Fruit fly (Drosophila melanogaster) whole organism, embryonic: ENCODE measurements around the gene nAChRalpha5.

Experiments
- Abd-B ChIP-seq: fragments of 200-800 bp; sonication (Bioruptor generic); optimal IDR thresholded peaks from 2 replicates; lab custom pipeline; 2018; ENCODE audit warnings: missing biosample characterization, mild to moderate bottlenecking, missing genetic modification characterization, moderate library complexity
- CG11504 ChIP-seq: fragments of 200-800 bp; sonication (Bioruptor generic); optimal IDR thresholded peaks from 3 replicates; lab custom pipeline; 2019; ENCODE audit warnings: missing biosample characterization, mild to moderate bottlenecking, missing genetic modification characterization, moderate library complexity
- CG16813 ChIP-seq: fragments of 200-800 bp; sonication (Bioruptor generic); IDR thresholded peaks from 3 replicates; pipeline ENCODE4 v1.3.6; 2022; ENCODE audit warnings: missing biosample characterization, missing genetic modification characterization; ENCODE audit not compliant: partially characterized antibody
- CG18262 ChIP-seq: fragments of 200-800 bp; optimal IDR thresholded peaks from 3 replicates; lab custom pipeline; 2019; ENCODE audit warnings: missing biosample characterization, mild to moderate bottlenecking, missing genetic modification characterization, moderate library complexity
- CG32767 ChIP-seq: fragments of 200-800 bp; sonication (Bioruptor generic); IDR thresholded peaks from 2 replicates; pipeline ENCODE4 v1.3.6; 2022; ENCODE audit warnings: missing biosample characterization, missing genetic modification characterization
- CG6854 ChIP-seq: fragments of 200-800 bp; sonication (Bioruptor generic); optimal IDR thresholded peaks from 3 replicates; lab custom pipeline; 2017; ENCODE audit warnings: missing biosample characterization, mild to moderate bottlenecking, missing genetic modification characterization
- HLH4C ChIP-seq: fragments of 200-800 bp; sonication (Bioruptor generic); IDR thresholded peaks from 3 replicates; pipeline ENCODE4 v1.3.6; 2022; ENCODE audit warnings: missing biosample characterization, missing genetic modification characterization; ENCODE audit not compliant: partially characterized antibody
- Optix ChIP-seq: fragments of 200-800 bp; sonication (Bioruptor generic); IDR thresholded peaks from 3 replicates; pipeline ENCODE4 v1.3.6; 2022; ENCODE audit warnings: missing biosample characterization, missing genetic modification characterization
- Sin3A ChIP-seq: fragments of >200 bp; optimal IDR thresholded peaks from 2 replicates; lab custom pipeline; 2018
- br ChIP-seq: fragments of >200 bp; optimal IDR thresholded peaks from 2 replicates; lab custom pipeline; 2017
- exex ChIP-seq: fragments of 200-800 bp; sonication (Bioruptor generic); optimal IDR thresholded peaks from 4 replicates; lab custom pipeline; 2018; ENCODE audit warnings: missing biosample characterization, mild to moderate bottlenecking, missing genetic modification characterization, moderate library complexity
- ken ChIP-seq: fragments of 200-800 bp; sonication (Bioruptor generic); IDR thresholded peaks from 3 replicates; pipeline ENCODE4 v1.3.6; 2022; ENCODE audit warnings: missing biosample characterization, missing genetic modification characterization
- knrl ChIP-seq: fragments of 200-800 bp; sonication (Bioruptor generic); IDR thresholded peaks from 3 replicates; pipeline ENCODE4 v1.3.6; 2022; ENCODE audit warnings: missing biosample characterization, missing genetic modification characterization; ENCODE audit not compliant: partially characterized antibody
- ro ChIP-seq: fragments of 200-800 bp; sonication (Bioruptor generic); IDR thresholded peaks from 2 replicates; pipeline ENCODE4 v1.3.6; 2022; ENCODE audit warnings: missing biosample characterization, missing genetic modification characterization

dm6 chr2L:14020108-14020507 is 19.9 kb upstream of the nAChRalpha5 start, which contains the start of gene NimC3:
- TF ChIP-seq CG16813 (GFP tag; lab: Robert Waterston, UW) (no peak), HLH4C (GFP tag; lab: Robert Waterston, UW) (no peak), exex (no peak), ken (GFP tag; lab: Robert Waterston, UW) (no peak), Optix (GFP tag; lab: Robert Waterston, UW) (no peak), ro (no peak), CG18262 (no peak), knrl (GFP tag; lab: Robert Waterston, UW) (no peak), br (no peak), CG32767 (GFP tag; lab: Robert Waterston, UW) (no peak), CG6854 (no peak), Sin3A (no peak), Abd-B (no peak), CG11504 (tag; lab: Kevin White, UChicago) (no peak)
